Worm (Caenorhabditis elegans): ENCODE results near the gene clec-56.

DNA sequence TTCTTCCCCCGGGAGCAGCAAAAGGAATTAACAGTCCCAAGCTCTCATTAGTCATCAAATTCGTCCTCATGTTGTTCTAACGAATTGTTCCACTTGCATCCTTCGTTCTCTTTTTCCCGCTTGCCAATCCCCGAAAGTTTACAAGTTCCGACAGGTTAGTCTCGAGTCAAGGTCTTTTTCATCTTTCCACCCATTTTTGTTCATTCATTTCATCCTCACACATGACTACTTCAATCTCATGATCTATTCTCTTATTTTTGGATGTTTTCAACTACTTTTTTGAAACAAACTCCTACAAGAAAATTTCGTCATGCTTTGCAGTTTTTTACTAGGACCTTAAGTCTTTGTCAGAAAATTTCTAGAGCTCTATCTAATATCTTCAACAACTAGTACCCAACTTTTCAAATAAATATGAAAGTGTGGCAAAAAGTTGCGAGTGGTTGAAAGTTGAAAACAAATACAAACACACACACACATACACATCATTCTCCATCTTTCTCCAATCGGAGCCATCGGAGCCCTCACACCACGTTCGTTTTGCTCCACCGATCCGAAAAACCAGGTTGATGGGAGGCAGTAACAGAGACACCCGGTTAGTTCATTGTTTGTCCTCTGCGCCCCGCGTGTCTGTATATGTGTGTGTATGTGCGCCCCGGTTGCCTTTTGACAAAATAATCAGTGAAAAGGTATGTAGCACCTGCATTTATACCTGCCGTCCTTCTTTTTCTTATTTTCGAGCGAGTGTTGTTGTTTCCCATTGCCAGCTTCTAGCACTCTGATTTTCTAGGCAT, 25.1 kb downstream of the clec-56 start:
- TF ChIP-seq scrt-1 (GFP tag; IDR thresholded peaks at IDR 0.05): no peak
- no peak for TF ChIP-seq hmbx-1 (tag; optimal IDR thresholded peaks at IDR 0.05)
- no peak for TF ChIP-seq ama-1 (optimal IDR thresholded peaks at IDR 0.05)
- no peak for TF ChIP-seq B0310.2 (tag; optimal IDR thresholded peaks at IDR 0.05)
- no peak for TF ChIP-seq sea-1 (GFP tag; conservative IDR thresholded peaks at IDR 0.05)
- no peak for TF ChIP-seq ets-7 (tag; optimal IDR thresholded peaks at IDR 0.05)
- no peak for TF ChIP-seq flt-1 (GFP tag; IDR thresholded peaks at IDR 0.05)
- no peak for TF ChIP-seq tra-4 (tag; optimal IDR thresholded peaks at IDR 0.05)
- no peak for TF ChIP-seq ceh-36 (tag; optimal IDR thresholded peaks at IDR 0.05)
- TF ChIP-seq hmg-4 (GFP tag; optimal IDR thresholded peaks at IDR 0.05): no peak
- no peak for TF ChIP-seq hnd-1 (tag; optimal IDR thresholded peaks at IDR 0.05)
- TF ChIP-seq ceh-13 (GFP tag; optimal IDR thresholded peaks at IDR 0.05): no peak
- no peak for TF ChIP-seq tbx-37 (GFP tag; conservative IDR thresholded peaks at IDR 0.05)

All from whole organism, early embryonic.